Worm (Caenorhabditis elegans): ENCODE data around the gene math-9.

Gene math-9

ce11 chrII:1890682-1891081, at the start of gene math-9:
Gene math-9 (minus strand): TSS chrII:1890782.
- no peak for TF ChIP-seq pes-1 (GFP tag; IDR thresholded peaks at IDR 0.05)
- TF ChIP-seq ama-1 (optimal IDR thresholded peaks at IDR 0.05), result no peak
- no peak for TF ChIP-seq ceh-13 (GFP tag; optimal IDR thresholded peaks at IDR 0.05)
- no peak for TF ChIP-seq scrt-1 (GFP tag; IDR thresholded peaks at IDR 0.05)
- TF ChIP-seq flt-1 (GFP tag; IDR thresholded peaks at IDR 0.05), result no peak
- TF ChIP-seq aly-1 (tag; optimal IDR thresholded peaks at IDR 0.05), result no peak
- no peak for TF ChIP-seq ets-7 (tag; optimal IDR thresholded peaks at IDR 0.05)
- no peak for TF ChIP-seq hmg-4 (GFP tag; optimal IDR thresholded peaks at IDR 0.05)
- no peak for TF ChIP-seq hmbx-1 (tag; optimal IDR thresholded peaks at IDR 0.05)
- TF ChIP-seq F13C5.2 (tag; optimal IDR thresholded peaks at IDR 0.05), result no peak
- no peak for TF ChIP-seq B0310.2 (tag; optimal IDR thresholded peaks at IDR 0.05)
- no peak for TF ChIP-seq ceh-36 (tag; optimal IDR thresholded peaks at IDR 0.05)
- no peak for TF ChIP-seq tbx-11 (GFP tag; IDR thresholded peaks at IDR 0.05)
- no peak for TF ChIP-seq sea-1 (GFP tag; conservative IDR thresholded peaks at IDR 0.05)
- TF ChIP-seq tra-4 (tag; optimal IDR thresholded peaks at IDR 0.05), result no peak
- TF ChIP-seq tbx-37 (GFP tag; conservative IDR thresholded peaks at IDR 0.05), result no peak
- TF ChIP-seq hnd-1 (tag; optimal IDR thresholded peaks at IDR 0.05), result no peak

ce11 chrII:1939652-1940051, 49.1 kb upstream of the math-9 start, which contains the start of gene ZK250.13:
Gene ZK250.13 (minus strand): TSS chrII:1939752.
- no peak for TF ChIP-seq flt-1 (GFP tag; IDR thresholded peaks at IDR 0.05)
- no peak for TF ChIP-seq sea-1 (GFP tag; conservative IDR thresholded peaks at IDR 0.05)
- no peak for TF ChIP-seq ceh-36 (tag; optimal IDR thresholded peaks at IDR 0.05)
- no peak for TF ChIP-seq hmg-4 (GFP tag; optimal IDR thresholded peaks at IDR 0.05)
- TF ChIP-seq F13C5.2 (tag; optimal IDR thresholded peaks at IDR 0.05), result no peak
- no peak for TF ChIP-seq tbx-11 (GFP tag; IDR thresholded peaks at IDR 0.05)

ce11 chrII:1928578-1928977, 38.0 kb upstream of the math-9 start:
- TF ChIP-seq ets-7 (tag; optimal IDR thresholded peaks at IDR 0.05) (no peak), hmbx-1 (tag; optimal IDR thresholded peaks at IDR 0.05) (no peak), tbx-37 (GFP tag; conservative IDR thresholded peaks at IDR 0.05) (no peak), tra-4 (tag; optimal IDR thresholded peaks at IDR 0.05) (no peak), pes-1 (GFP tag; IDR thresholded peaks at IDR 0.05) (no peak), ama-1 (optimal IDR thresholded peaks at IDR 0.05) (no peak), flt-1 (GFP tag; IDR thresholded peaks at IDR 0.05) (no peak), tbx-11 (GFP tag; IDR thresholded peaks at IDR 0.05) (no peak)

- TF ChIP-seq aly-1 (tag; optimal IDR thresholded peaks at IDR 0.05) (no peak), hmg-4 (GFP tag; optimal IDR thresholded peaks at IDR 0.05) (no peak), flt-1 (GFP tag; IDR thresholded peaks at IDR 0.05) (no peak), hmbx-1 (tag; optimal IDR thresholded peaks at IDR 0.05) (no peak), tbx-11 (GFP tag; IDR thresholded peaks at IDR 0.05) (no peak), ceh-36 (tag; optimal IDR thresholded peaks at IDR 0.05) (no peak), F13C5.2 (tag; optimal IDR thresholded peaks at IDR 0.05) (no peak), B0310.2 (tag; optimal IDR thresholded peaks at IDR 0.05) (no peak), tra-4 (tag; optimal IDR thresholded peaks at IDR 0.05) (no peak), sea-1 (GFP tag; conservative IDR thresholded peaks at IDR 0.05) (no peak), scrt-1 (GFP tag; IDR thresholded peaks at IDR 0.05) (no peak), pes-1 (GFP tag; IDR thresholded peaks at IDR 0.05) (no peak), tbx-37 (GFP tag; conservative IDR thresholded peaks at IDR 0.05) (no peak), hnd-1 (tag; optimal IDR thresholded peaks at IDR 0.05) (no peak), ets-7 (tag; optimal IDR thresholded peaks at IDR 0.05) (no peak), ceh-13 (GFP tag; optimal IDR thresholded peaks at IDR 0.05) (no peak), ama-1 (optimal IDR thresholded peaks at IDR 0.05) (no peak)
These were observed 35.6 kb upstream of the math-9 start, which contains the start of gene F52C6.2 for ce11 chrII:1926162-1926561. Gene F52C6.2 (plus strand): TSS chrII:1926462.

- TF ChIP-seq ceh-36 (tag; optimal IDR thresholded peaks at IDR 0.05), result no peak
- TF ChIP-seq B0310.2 (tag; optimal IDR thresholded peaks at IDR 0.05), result no peak
- no peak for TF ChIP-seq ceh-13 (GFP tag; optimal IDR thresholded peaks at IDR 0.05)
- no peak for TF ChIP-seq ama-1 (optimal IDR thresholded peaks at IDR 0.05)
- TF ChIP-seq hmbx-1 (tag; optimal IDR thresholded peaks at IDR 0.05), result no peak
- TF ChIP-seq aly-1 (tag; optimal IDR thresholded peaks at IDR 0.05), result no peak
- no peak for TF ChIP-seq scrt-1 (GFP tag; IDR thresholded peaks at IDR 0.05)
- no peak for TF ChIP-seq hmg-4 (GFP tag; optimal IDR thresholded peaks at IDR 0.05)
- TF ChIP-seq tbx-37 (GFP tag; conservative IDR thresholded peaks at IDR 0.05), result no peak
- no peak for TF ChIP-seq tbx-11 (GFP tag; IDR thresholded peaks at IDR 0.05)
- no peak for TF ChIP-seq hnd-1 (tag; optimal IDR thresholded peaks at IDR 0.05)
- no peak for TF ChIP-seq F13C5.2 (tag; optimal IDR thresholded peaks at IDR 0.05)
- no peak for TF ChIP-seq pes-1 (GFP tag; IDR thresholded peaks at IDR 0.05)
- TF ChIP-seq flt-1 (GFP tag; IDR thresholded peaks at IDR 0.05), result no peak
- TF ChIP-seq tra-4 (tag; optimal IDR thresholded peaks at IDR 0.05), result no peak
- TF ChIP-seq ets-7 (tag; optimal IDR thresholded peaks at IDR 0.05), result no peak
- TF ChIP-seq sea-1 (GFP tag; conservative IDR thresholded peaks at IDR 0.05), result no peak
These were observed 33.9 kb upstream of the math-9 start, which contains the start of gene F52C6.3 for ce11 chrII:1924459-1924858. Gene F52C6.3 (plus strand): TSS chrII:1924759.

ce11 chrII:1922665-1923187, 32.1 kb upstream of the math-9 start, which contains the start of the genes bath-2 and F52C6.4:
Gene bath-2 (minus strand): TSS chrII:1922765.
Gene F52C6.4 (plus strand): TSS chrII:1923137.
- TF ChIP-seq hmbx-1 (tag; optimal IDR thresholded peaks at IDR 0.05) (no peak), ceh-13 (GFP tag; optimal IDR thresholded peaks at IDR 0.05) (no peak), ets-7 (tag; optimal IDR thresholded peaks at IDR 0.05) (no peak), flt-1 (GFP tag; IDR thresholded peaks at IDR 0.05) (no peak)

ce11 chrII:1921018-1921417, 30.4 kb upstream of the math-9 start, which contains the start of gene bath-7:
Gene bath-7 (minus strand): TSS chrII:1921118.
- TF ChIP-seq hmbx-1 (tag; optimal IDR thresholded peaks at IDR 0.05) (no peak), aly-1 (tag; optimal IDR thresholded peaks at IDR 0.05) (no peak), ceh-13 (GFP tag; optimal IDR thresholded peaks at IDR 0.05) (no peak), B0310.2 (tag; optimal IDR thresholded peaks at IDR 0.05) (no peak), hnd-1 (tag; optimal IDR thresholded peaks at IDR 0.05) (no peak), ets-7 (tag; optimal IDR thresholded peaks at IDR 0.05) (no peak), tra-4 (tag; optimal IDR thresholded peaks at IDR 0.05) (no peak), flt-1 (GFP tag; IDR thresholded peaks at IDR 0.05) (no peak), hmg-4 (GFP tag; optimal IDR thresholded peaks at IDR 0.05) (no peak), ceh-36 (tag; optimal IDR thresholded peaks at IDR 0.05) (no peak), tbx-11 (GFP tag; IDR thresholded peaks at IDR 0.05) (no peak), tbx-37 (GFP tag; conservative IDR thresholded peaks at IDR 0.05) (no peak)
